Worm (Caenorhabditis elegans) whole organism, L2 larva: ENCODE results near the gene mrpl-49.

Experiments
- C34F6.9 ChIP-seq: fragments of 150-350 bp; optimal IDR thresholded peaks from 2 replicates; lab custom pipeline; 2014; ENCODE audit warnings: missing biosample characterization, missing genetic modification characterization
- alr-1 ChIP-seq: fragments of 150-350 bp; optimal IDR thresholded peaks from 2 replicates; lab custom pipeline; 2014; ENCODE audit warnings: missing biosample characterization, missing genetic modification characterization
- aly-2 ChIP-seq: fragments of 150-350 bp; optimal IDR thresholded peaks from 2 replicates; lab custom pipeline; 2014; ENCODE audit warnings: missing biosample characterization, missing genetic modification characterization
- ama-1 ChIP-seq: fragments of 150-350 bp; optimal IDR thresholded peaks from 2 replicates; lab custom pipeline; 2018; ENCODE audit warnings: inconsistent platforms
- blmp-1 ChIP-seq: sonication (generic microtip); optimal IDR thresholded peaks from 2 replicates; lab custom pipeline; 2017; ENCODE audit warnings: missing genetic modification characterization, mild to moderate bottlenecking, missing compliant biosample characterization, antibody characterized with exemption, moderate library complexity; ENCODE audit not compliant: insufficient read depth
- ceh-82 ChIP-seq: fragments of 150-350 bp; optimal IDR thresholded peaks from 2 replicates; lab custom pipeline; 2014; ENCODE audit warnings: missing biosample characterization, missing genetic modification characterization
- dmd-4 ChIP-seq: sonication (generic microtip); optimal IDR thresholded peaks from 2 replicates; lab custom pipeline; 2017; ENCODE audit warnings: missing biosample characterization, missing genetic modification characterization
- egl-27 ChIP-seq: sonication (generic microtip); optimal IDR thresholded peaks from 3 replicates; lab custom pipeline; 2017; ENCODE audit warnings: missing biosample characterization, missing genetic modification reagents, missing genetic modification characterization
- elt-1 ChIP-seq: fragments of 150-350 bp; optimal IDR thresholded peaks from 2 replicates; lab custom pipeline; 2014; ENCODE audit warnings: missing biosample characterization, missing genetic modification characterization
- fos-1 ChIP-seq: fragments of 150-350 bp; optimal IDR thresholded peaks from 2 replicates; lab custom pipeline; 2014; ENCODE audit warnings: missing biosample characterization, missing genetic modification characterization
- gmeb-1 ChIP-seq: fragments of 150-350 bp; optimal IDR thresholded peaks from 2 replicates; lab custom pipeline; 2014; ENCODE audit warnings: missing biosample characterization, missing genetic modification characterization
- lin-11 ChIP-seq: fragments of 150-350 bp; sonication (generic microtip); optimal IDR thresholded peaks from 2 replicates; lab custom pipeline; 2014; ENCODE audit warnings: missing biosample characterization, missing genetic modification characterization, inconsistent platforms, mixed read lengths
- lin-13 ChIP-seq: fragments of 150-350 bp; optimal IDR thresholded peaks from 2 replicates; lab custom pipeline; 2014; ENCODE audit warnings: missing biosample characterization, missing genetic modification reagents, missing genetic modification characterization
- lin-39 ChIP-seq: fragments of 150-350 bp; optimal IDR thresholded peaks from 2 replicates; lab custom pipeline; 2014; ENCODE audit warnings: missing biosample characterization, missing genetic modification reagents, missing genetic modification characterization
- lsy-2 ChIP-seq, 2 experiments: fragments of 150-350 bp in 1 of 2; sonication (generic microtip) in 1 of 2; optimal IDR thresholded peaks; 2 replicates each; lab custom pipeline; 2014 to 2017; ENCODE audit warnings: missing biosample characterization in 2 of 2, missing genetic modification characterization in 2 of 2
- mab-5 ChIP-seq: fragments of 150-350 bp; optimal IDR thresholded peaks from 2 replicates; lab custom pipeline; 2014; ENCODE audit warnings: missing biosample characterization, missing genetic modification characterization
- mdl-1 ChIP-seq, 2 experiments: fragments of 150-350 bp in 1 of 2; sonication (generic microtip) in 1 of 2; optimal IDR thresholded peaks; 2 replicates each; lab custom pipeline; 2017; ENCODE audit warnings: missing biosample characterization in 2 of 2, missing genetic modification characterization in 2 of 2
- nhr-10 ChIP-seq: sonication (generic microtip); optimal IDR thresholded peaks from 2 replicates; lab custom pipeline; 2017; ENCODE audit warnings: missing biosample characterization, missing genetic modification characterization
- nhr-11 ChIP-seq: fragments of 150-350 bp; optimal IDR thresholded peaks from 2 replicates; lab custom pipeline; 2014; ENCODE audit warnings: missing biosample characterization, missing genetic modification characterization
- nhr-12 ChIP-seq: fragments of 150-350 bp; optimal IDR thresholded peaks from 2 replicates; lab custom pipeline; 2014; ENCODE audit warnings: missing biosample characterization, missing genetic modification characterization
- nhr-129 ChIP-seq: fragments of 150-350 bp; optimal IDR thresholded peaks from 2 replicates; lab custom pipeline; 2014; ENCODE audit warnings: missing biosample characterization, missing genetic modification characterization
- nhr-21 ChIP-seq: fragments of 150-350 bp; optimal IDR thresholded peaks from 2 replicates; lab custom pipeline; 2014; ENCODE audit warnings: missing biosample characterization, missing genetic modification characterization
- nhr-23 ChIP-seq: fragments of 150-350 bp; optimal IDR thresholded peaks from 2 replicates; lab custom pipeline; 2014; ENCODE audit warnings: missing biosample characterization, missing genetic modification reagents, missing genetic modification characterization
- nhr-25 ChIP-seq: fragments of 150-350 bp; sonication (generic microtip); optimal IDR thresholded peaks from 3 replicates; lab custom pipeline; 2014; ENCODE audit warnings: missing biosample characterization, missing genetic modification characterization
- nhr-77 ChIP-seq: fragments of 150-350 bp; optimal IDR thresholded peaks from 2 replicates; lab custom pipeline; 2014; ENCODE audit warnings: missing biosample characterization, missing genetic modification characterization
- peb-1 ChIP-seq: fragments of 150-350 bp; optimal IDR thresholded peaks from 2 replicates; lab custom pipeline; 2014; ENCODE audit warnings: missing biosample characterization, missing genetic modification characterization
- sma-3 ChIP-seq: sonication (generic microtip); optimal IDR thresholded peaks from 2 replicates; lab custom pipeline; 2016; ENCODE audit warnings: missing genetic modification reagents, missing genetic modification characterization, missing compliant biosample characterization
- sma-9 ChIP-seq, 2 experiments: fragments of 150-350 bp in 1 of 2; sonication (generic microtip) in 1 of 2; optimal IDR thresholded peaks; 2 replicates each; lab custom pipeline; 2014 to 2016; ENCODE audit warnings: missing genetic modification characterization in 2 of 2, mild to moderate bottlenecking in 1 of 2, missing biosample characterization in 1 of 2, missing compliant biosample characterization in 1 of 2, missing genetic modification reagents in 1 of 2, moderate library complexity in 1 of 2
- snpc-4 ChIP-seq: fragments of 150-350 bp; optimal IDR thresholded peaks from 2 replicates; lab custom pipeline; 2014; ENCODE audit warnings: missing biosample characterization, missing genetic modification characterization
- unc-39 ChIP-seq: fragments of 150-350 bp; optimal IDR thresholded peaks from 2 replicates; lab custom pipeline; 2014; ENCODE audit warnings: missing biosample characterization, missing genetic modification characterization
- unc-62 ChIP-seq: fragments of 150-350 bp; optimal IDR thresholded peaks from 2 replicates; lab custom pipeline; 2014; ENCODE audit warnings: missing biosample characterization, missing genetic modification reagents, missing genetic modification characterization
- ztf-1 ChIP-seq: fragments of 200-800 bp; sonication (Bioruptor generic); conservative IDR thresholded peaks from 2 replicates; pipeline ENCODE4 v1.3.6; 2022; ENCODE audit warnings: missing genetic modification characterization, missing compliant biosample characterization
- ztf-11 ChIP-seq: sonication (generic microtip); optimal IDR thresholded peaks from 2 replicates; lab custom pipeline; 2017; ENCODE audit warnings: missing biosample characterization, missing genetic modification characterization
- ztf-4 ChIP-seq: fragments of 150-350 bp; optimal IDR thresholded peaks from 2 replicates; lab custom pipeline; 2014; ENCODE audit warnings: missing biosample characterization, missing genetic modification characterization

Gene mrpl-49

DNA sequence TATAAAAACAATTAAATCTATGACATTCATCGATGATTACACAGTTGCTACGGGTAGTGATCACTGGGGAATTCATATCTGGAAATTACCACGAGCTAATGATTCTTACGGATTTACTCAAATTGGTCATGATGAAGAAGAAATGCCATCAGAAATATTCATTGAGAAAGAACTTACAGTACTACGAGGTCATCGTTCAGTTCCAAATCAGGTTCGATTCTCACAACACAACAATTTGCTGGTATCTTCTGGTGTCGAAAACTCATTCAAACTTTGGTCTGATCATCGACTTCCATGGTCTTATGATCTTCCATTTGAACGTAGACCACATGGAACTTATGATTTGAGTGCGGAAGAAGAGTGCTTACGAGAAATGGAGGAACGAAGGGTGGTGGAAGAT lies 21.9 kb upstream of the mrpl-49 start:
- no peak for TF ChIP-seq ztf-1 (GFP tag; lab: Robert Waterston, UW)
- no peak for TF ChIP-seq ztf-11 (tag; lab: Kevin White, UChicago)
- no peak for TF ChIP-seq nhr-12 (tag; lab: Kevin White, UChicago)
- no peak for TF ChIP-seq dmd-4
- no peak for TF ChIP-seq C34F6.9 (tag; lab: Kevin White, UChicago)
- TF ChIP-seq peb-1, result no peak
- TF ChIP-seq nhr-77, result no peak
- TF ChIP-seq egl-27, result no peak
- TF ChIP-seq alr-1 (tag; lab: Kevin White, UChicago), result no peak
- no peak for TF ChIP-seq unc-62 (GFP tag; lab: Kevin White, UChicago)
- no peak for TF ChIP-seq lin-13 (GFP tag; lab: Kevin White, UChicago)
- TF ChIP-seq aly-2 (tag; lab: Kevin White, UChicago), result no peak
- no peak for TF ChIP-seq mab-5 (tag; lab: Kevin White, UChicago)
- TF ChIP-seq fos-1 (tag; lab: Kevin White, UChicago), result no peak
- TF ChIP-seq nhr-129, result no peak
- TF ChIP-seq nhr-25 (tag; lab: Kevin White, UChicago), result no peak

DNA sequence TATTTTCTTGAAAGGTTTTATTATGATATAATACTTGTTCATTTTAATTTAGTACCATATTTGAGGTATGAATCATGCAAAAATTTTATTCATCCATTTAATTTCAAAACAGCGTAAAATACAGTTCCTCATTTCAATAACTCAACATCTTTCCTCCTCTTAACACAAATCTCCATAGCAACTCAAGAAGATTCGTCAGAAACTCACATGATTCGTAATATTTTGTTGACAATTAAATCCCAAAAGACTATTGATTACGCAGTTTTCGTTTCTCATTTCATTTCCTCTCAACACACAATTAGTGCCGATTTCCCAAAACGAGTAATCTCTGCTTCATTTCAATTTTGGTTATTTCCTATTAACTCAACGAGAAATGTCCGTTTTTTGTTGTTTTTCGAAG lies 20.1 kb upstream of the mrpl-49 start, which contains the start of gene R11D1.2:
Gene R11D1.2, plus strand, starts transcription at position 301 of the 400 bp plus-strand sequence.
- TF ChIP-seq nhr-23 (tag; lab: Kevin White, UChicago) (no peak), nhr-11 (tag; lab: Kevin White, UChicago) (no peak), blmp-1 (tag; lab: Kevin White, UChicago) (no peak), sma-9 (GFP tag; optimal IDR thresholded peaks at IDR 0.05; lab: Kevin White, UChicago) (no peak), sma-9 (tag; optimal IDR thresholded peaks at IDR 0.05; lab: Kevin White, UChicago) (no peak), snpc-4 (tag; lab: Kevin White, UChicago) (no peak), ztf-4 (tag; lab: Kevin White, UChicago) (no peak), C34F6.9 (tag; lab: Kevin White, UChicago) (no peak), ceh-82 (tag; lab: Kevin White, UChicago) (no peak), lin-13 (GFP tag; lab: Kevin White, UChicago) (no peak), unc-39 (tag; lab: Kevin White, UChicago) (no peak), nhr-129 (no peak), sma-3 (GFP tag; lab: Kevin White, UChicago) (no peak), alr-1 (tag; lab: Kevin White, UChicago) (no peak), fos-1 (tag; lab: Kevin White, UChicago) (no peak)

DNA sequence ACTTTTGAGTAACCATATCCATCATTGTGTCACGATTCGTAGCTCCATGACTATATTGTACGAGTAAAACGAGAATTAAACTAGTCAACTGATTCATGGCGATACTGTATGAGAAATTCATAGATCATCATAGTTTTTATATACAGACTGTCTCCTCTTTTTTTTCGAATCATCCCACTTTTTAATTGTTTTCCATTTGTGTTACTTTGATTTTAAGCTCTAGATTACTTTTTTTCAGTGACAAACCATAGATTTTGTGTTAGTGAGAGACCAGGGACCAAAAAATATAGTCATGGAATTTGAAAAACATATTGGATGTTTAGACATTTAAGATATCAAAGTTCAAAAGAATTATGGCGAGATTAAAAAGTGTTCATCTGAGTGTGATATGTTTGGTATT lies 16.4 kb upstream of the mrpl-49 start, which contains the start of gene R11D1.3:
Gene R11D1.3, minus strand, starts transcription at position 101 of the 400 bp plus-strand sequence.
- TF ChIP-seq nhr-10 (tag; lab: Kevin White, UChicago) (no peak), aly-2 (tag; lab: Kevin White, UChicago) (no peak), unc-62 (GFP tag; lab: Kevin White, UChicago) (no peak), gmeb-1 (no peak), lin-11 (tag; lab: Kevin White, UChicago) (no peak), ceh-82 (tag; lab: Kevin White, UChicago) (no peak), ama-1 (lab: Kevin White, UChicago) (no peak)
- TF ChIP-seq, all 48 proteins: peak for 0

DNA sequence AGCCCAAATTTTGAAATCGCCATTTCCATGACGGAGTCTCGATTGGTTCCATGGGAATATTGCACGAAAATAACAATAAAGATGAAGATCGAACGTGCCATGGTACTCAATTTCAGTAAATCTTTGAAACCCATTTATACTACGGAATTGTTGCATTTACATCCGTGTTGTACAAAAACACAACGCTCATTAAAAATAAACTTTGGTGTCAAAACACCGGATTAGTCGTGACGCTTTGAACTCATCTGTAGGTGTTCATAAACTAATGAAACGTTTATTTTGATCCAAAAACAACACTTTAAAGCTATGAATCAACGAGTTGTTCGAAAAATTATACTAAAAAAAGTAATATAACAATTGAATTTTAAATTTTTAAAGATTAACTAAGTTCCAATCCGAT lies 14.3 kb upstream of the mrpl-49 start, which contains the start of gene R11D1.4:
Gene R11D1.4, minus strand, starts transcription at position 101 of the 400 bp plus-strand sequence.
- TF ChIP-seq ama-1 (lab: Kevin White, UChicago) (no peak), peb-1 (no peak), gmeb-1 (no peak), lin-11 (tag; lab: Kevin White, UChicago) (no peak), mdl-1 (tag; optimal IDR thresholded peaks at IDR 0.05; lab: Kevin White, UChicago) (no peak), unc-62 (GFP tag; lab: Kevin White, UChicago) (no peak), lsy-2 (tag; optimal IDR thresholded peaks at IDR 0.05; lab: Kevin White, UChicago) (no peak), lin-39 (no peak), elt-1 (tag; lab: Kevin White, UChicago) (no peak), nhr-23 (tag; lab: Kevin White, UChicago) (no peak), nhr-129 (no peak), nhr-21 (no peak), ztf-11 (tag; lab: Kevin White, UChicago) (no peak), sma-9 (GFP tag; optimal IDR thresholded peaks at IDR 0.05; lab: Kevin White, UChicago) (no peak), sma-9 (tag; optimal IDR thresholded peaks at IDR 0.05; lab: Kevin White, UChicago) (no peak)
